Fruit fly (Drosophila melanogaster) Kc167 (cell line): Measurements from ENCODE around the gene Atg18b.

Experiments used
- Myc ChIP-seq: fragments of >200 bp; optimal IDR thresholded peaks from 2 replicates; lab custom pipeline; 2017; ENCODE audit warnings: missing external identifiers
- insv ChIP-seq: fragments of >200 bp; optimal IDR thresholded peaks from 3 replicates; lab custom pipeline; 2018; ENCODE audit warnings: missing external identifiers
- ttk ChIP-seq: sonication (Bioruptor generic); optimal IDR thresholded peaks from 2 replicates; lab custom pipeline; 2017; ENCODE audit warnings: missing external identifiers

- no peak for TF ChIP-seq Myc
- TF ChIP-seq insv, result no peak
- TF ChIP-seq ttk (lab: Kevin White, UChicago), result no peak
Observed at dm6 chr2L:21247967-21248366, 27.6 kb upstream of the Atg18b start.
